Worm (Caenorhabditis elegans): Measurements from ENCODE around the gene bbs-2.

- TF ChIP-seq nhr-10 (tag; optimal IDR thresholded peaks at IDR 0.05) (no peak), blmp-1 (tag; optimal IDR thresholded peaks at IDR 0.05; ENCODE audit: insufficient read depth) (no peak), nhr-25 (tag; optimal IDR thresholded peaks at IDR 0.05) (no peak), lin-39 (tag; optimal IDR thresholded peaks at IDR 0.05) (no peak), unc-39 (tag; optimal IDR thresholded peaks at IDR 0.05) (no peak)
Measured at ce11 chrIV:7924975-7925828, 8.6 kb upstream of the bbs-2 start.
